Fruit fly (Drosophila melanogaster) whole organism, embryonic: ENCODE results near the gene CG14147.

ENCODE experiments used
- Adf1 ChIP-seq: fragments of 200-800 bp; sonication (Bioruptor generic); IDR thresholded peaks from 2 replicates; pipeline ENCODE4 v1.3.6; 2022; ENCODE audit warnings: missing biosample characterization, missing genetic modification characterization
- B-H2 ChIP-seq: fragments of 200-800 bp; sonication (Bioruptor generic); optimal IDR thresholded peaks from 2 replicates; lab custom pipeline; 2018; ENCODE audit warnings: missing biosample characterization, mild to moderate bottlenecking, missing genetic modification characterization
- CG11504 ChIP-seq: fragments of 200-800 bp; sonication (Bioruptor generic); optimal IDR thresholded peaks from 3 replicates; lab custom pipeline; 2019; ENCODE audit warnings: missing biosample characterization, mild to moderate bottlenecking, missing genetic modification characterization, moderate library complexity
- CG11695 ChIP-seq: fragments of 200-800 bp; sonication (Bioruptor generic); IDR thresholded peaks from 3 replicates; pipeline ENCODE4 v1.3.6; 2022; ENCODE audit warnings: missing biosample characterization, missing genetic modification characterization
- CG13287 ChIP-seq: fragments of 200-800 bp; sonication (Bioruptor generic); IDR thresholded peaks from 2 replicates; pipeline ENCODE4 v1.3.6; 2022; ENCODE audit warnings: missing biosample characterization, missing genetic modification characterization; ENCODE audit not compliant: partially characterized antibody
- CG13894 ChIP-seq: fragments of 200-800 bp; sonication (Bioruptor generic); optimal IDR thresholded peaks from 3 replicates; lab custom pipeline; 2018; ENCODE audit warnings: missing biosample characterization, mild to moderate bottlenecking, missing genetic modification characterization, moderate library complexity
- CG1647 ChIP-seq: fragments of 200-800 bp; sonication (Bioruptor generic); optimal IDR thresholded peaks from 3 replicates; lab custom pipeline; 2016; ENCODE audit warnings: missing biosample characterization, missing genetic modification characterization
- CG17328 ChIP-seq: fragments of 200-800 bp; sonication (Bioruptor generic); IDR thresholded peaks from 2 replicates; pipeline ENCODE4 v1.3.6; 2022; ENCODE audit warnings: missing biosample characterization, missing genetic modification characterization
- CG17359 ChIP-seq: fragments of 200-800 bp; sonication (Bioruptor generic); optimal IDR thresholded peaks from 3 replicates; lab custom pipeline; 2018; ENCODE audit warnings: missing biosample characterization, mild to moderate bottlenecking, missing genetic modification characterization, moderate library complexity
- CG17802 ChIP-seq: fragments of 200-800 bp; sonication (Bioruptor generic); optimal IDR thresholded peaks from 2 replicates; lab custom pipeline; 2018; ENCODE audit warnings: missing biosample characterization, mild to moderate bottlenecking, missing genetic modification characterization, moderate library complexity
- CG1832 ChIP-seq: fragments of 200-800 bp; sonication (Bioruptor generic); optimal IDR thresholded peaks from 2 replicates; lab custom pipeline; 2017; ENCODE audit warnings: missing biosample characterization, mild to moderate bottlenecking, missing genetic modification characterization, inconsistent platforms
- CG2889 ChIP-seq: fragments of 200-800 bp; sonication (Bioruptor generic); IDR thresholded peaks from 3 replicates; pipeline ENCODE4 v1.3.6; 2022; ENCODE audit warnings: missing biosample characterization, missing genetic modification characterization
- CG34224 ChIP-seq: fragments of 200-800 bp; sonication (Bioruptor generic); IDR thresholded peaks from 3 replicates; pipeline ENCODE4 v1.3.6; 2022; ENCODE audit warnings: missing biosample characterization, missing genetic modification characterization; ENCODE audit not compliant: partially characterized antibody
- CG4360 ChIP-seq: fragments of 200-800 bp; sonication (Bioruptor generic); IDR thresholded peaks from 2 replicates; pipeline ENCODE4 v1.3.6; 2022; ENCODE audit warnings: missing biosample characterization, missing genetic modification characterization
- CG7987 ChIP-seq: fragments of 200-800 bp; sonication (Bioruptor generic); optimal IDR thresholded peaks from 2 replicates; lab custom pipeline; 2018; ENCODE audit warnings: missing biosample characterization, mild to moderate bottlenecking, missing genetic modification characterization, moderate library complexity
- CG9817 ChIP-seq: fragments of 200-800 bp; sonication (Bioruptor generic); optimal IDR thresholded peaks from 2 replicates; lab custom pipeline; 2018; ENCODE audit warnings: missing biosample characterization, mild to moderate bottlenecking, missing genetic modification characterization, moderate library complexity
- Drgx ChIP-seq: fragments of 200-800 bp; sonication (Bioruptor generic); IDR thresholded peaks from 2 replicates; pipeline ENCODE4 v1.3.6; 2022; ENCODE audit warnings: missing biosample characterization, missing genetic modification characterization
- E2f1 ChIP-seq: fragments of 200-800 bp; sonication (Bioruptor generic); IDR thresholded peaks from 2 replicates; pipeline ENCODE4 v1.3.6; 2022; ENCODE audit warnings: missing biosample characterization, missing genetic modification characterization
- E2f2 ChIP-seq: fragments of 200-800 bp; sonication (Bioruptor generic); IDR thresholded peaks from 2 replicates; pipeline ENCODE4 v1.3.6; 2022; ENCODE audit warnings: missing biosample characterization, missing genetic modification characterization
- Ets65A ChIP-seq: fragments of 200-800 bp; sonication (Bioruptor generic); peaks from one replicate; lab custom pipeline; 2016; ENCODE audit warnings: missing biosample characterization, missing genetic modification characterization
- MBD-R2 ChIP-seq: fragments of 200-800 bp; sonication (Bioruptor generic); IDR thresholded peaks from 2 replicates; pipeline ENCODE4 v1.3.6; 2022; ENCODE audit warnings: missing biosample characterization, missing genetic modification characterization
- MTF-1 ChIP-seq: fragments of 200-800 bp; sonication (Bioruptor generic); optimal IDR thresholded peaks from 2 replicates; lab custom pipeline; 2018; ENCODE audit warnings: missing biosample characterization, mild to moderate bottlenecking, missing genetic modification characterization, borderline replicate concordance
- Med ChIP-seq: fragments of 200-800 bp; sonication (Bioruptor generic); peaks from one replicate; lab custom pipeline; 2016; ENCODE audit warnings: missing biosample characterization, missing genetic modification characterization, mild to moderate bottlenecking, inconsistent platforms, moderate library complexity
- Pdp1 ChIP-seq, 2 experiments: fragments of 200-800 bp; sonication (Bioruptor generic); optimal IDR thresholded peaks; 3 replicates each; lab custom pipeline; 2016; ENCODE audit warnings: missing biosample characterization in 2 of 2, missing genetic modification characterization in 2 of 2, mild to moderate bottlenecking in 1 of 2, moderate library complexity in 1 of 2
- Scr ChIP-seq: fragments of 200-800 bp; sonication (Bioruptor generic); IDR thresholded peaks from 2 replicates; pipeline ENCODE4 v1.3.6; 2022; ENCODE audit warnings: missing biosample characterization, missing genetic modification characterization; ENCODE audit not compliant: partially characterized antibody
- Sry-δ ChIP-seq: fragments of 200-800 bp; sonication (Bioruptor generic); optimal IDR thresholded peaks from 2 replicates; lab custom pipeline; 2016; ENCODE audit warnings: missing biosample characterization, missing genetic modification characterization
- YL-1 ChIP-seq: fragments of 200-800 bp; sonication (Bioruptor generic); optimal IDR thresholded peaks from 3 replicates; lab custom pipeline; 2017; ENCODE audit warnings: missing biosample characterization, mild to moderate bottlenecking, missing genetic modification characterization
- abd-A ChIP-seq: fragments of 200-800 bp; sonication (Bioruptor generic); optimal IDR thresholded peaks from 3 replicates; lab custom pipeline; 2019; ENCODE audit warnings: missing biosample characterization, mild to moderate bottlenecking, missing genetic modification characterization, moderate library complexity
- ara ChIP-seq: fragments of 200-800 bp; sonication (Bioruptor generic); IDR thresholded peaks from 2 replicates; pipeline ENCODE4 v1.3.6; 2022; ENCODE audit warnings: missing biosample characterization, missing genetic modification characterization
- ash1 ChIP-seq: fragments of 200-800 bp; sonication (Bioruptor generic); optimal IDR thresholded peaks from 2 replicates; lab custom pipeline; 2018; ENCODE audit warnings: missing biosample characterization, mild to moderate bottlenecking, missing genetic modification characterization
- bsh ChIP-seq, 2 experiments: fragments of 200-800 bp; sonication (Bioruptor generic); optimal IDR thresholded peaks; 2 replicates each; lab custom pipeline; 2017 to 2018; ENCODE audit warnings: mild to moderate bottlenecking in 2 of 2, missing biosample characterization in 2 of 2, missing genetic modification characterization in 2 of 2, moderate library complexity in 1 of 2
- chinmo ChIP-seq: fragments of 200-800 bp; sonication (Bioruptor generic); IDR thresholded peaks from 4 replicates; pipeline ENCODE4 v1.3.6; 2022; ENCODE audit warnings: missing biosample characterization, missing genetic modification characterization; ENCODE audit not compliant: partially characterized antibody
- chm ChIP-seq: fragments of 200-800 bp; sonication (Bioruptor generic); IDR thresholded peaks from 2 replicates; pipeline ENCODE4 v1.3.6; 2022; ENCODE audit warnings: missing biosample characterization, missing genetic modification characterization
- cwo ChIP-seq: fragments of 200-800 bp; sonication (Bioruptor generic); optimal IDR thresholded peaks from 3 replicates; lab custom pipeline; 2017; ENCODE audit warnings: missing biosample characterization, missing genetic modification characterization, mild to moderate bottlenecking, moderate library complexity, missing genetic modification reagents
- ftz-f1 ChIP-seq: fragments of 200-800 bp; sonication (Bioruptor generic); optimal IDR thresholded peaks from 2 replicates; lab custom pipeline; 2016; ENCODE audit warnings: missing biosample characterization, missing genetic modification characterization
- grn ChIP-seq: fragments of 200-800 bp; sonication (Bioruptor generic); optimal IDR thresholded peaks from 3 replicates; lab custom pipeline; 2017; ENCODE audit warnings: missing biosample characterization, missing genetic modification characterization
- hbn ChIP-seq: fragments of 200-800 bp; sonication (Bioruptor generic); IDR thresholded peaks from 2 replicates; pipeline ENCODE4 v1.3.6; 2022; ENCODE audit warnings: missing biosample characterization, missing genetic modification characterization; ENCODE audit not compliant: partially characterized antibody
- jigr1 ChIP-seq: fragments of 200-800 bp; sonication (Bioruptor generic); IDR thresholded peaks from 3 replicates; pipeline ENCODE4 v1.3.6; 2022; ENCODE audit warnings: missing biosample characterization, missing genetic modification characterization
- mam ChIP-seq: fragments of 200-800 bp; sonication (Bioruptor generic); optimal IDR thresholded peaks from 3 replicates; lab custom pipeline; 2016; ENCODE audit warnings: missing biosample characterization, missing genetic modification characterization
- nerfin-1 ChIP-seq: fragments of 200-800 bp; sonication (Bioruptor generic); optimal IDR thresholded peaks from 3 replicates; lab custom pipeline; 2019; ENCODE audit warnings: missing biosample characterization, mild to moderate bottlenecking, missing genetic modification characterization, moderate library complexity
- nmo ChIP-seq: fragments of 200-800 bp; sonication (Bioruptor generic); optimal IDR thresholded peaks from 2 replicates; lab custom pipeline; 2018; ENCODE audit warnings: missing biosample characterization, mild to moderate bottlenecking, missing genetic modification characterization, moderate library complexity
- pita ChIP-seq: fragments of 200-800 bp; sonication (Bioruptor generic); optimal IDR thresholded peaks from 2 replicates; lab custom pipeline; 2017; ENCODE audit warnings: missing biosample characterization, mild to moderate bottlenecking, missing genetic modification characterization
- sens ChIP-seq: fragments of 200-800 bp; sonication (Bioruptor generic); peaks from one replicate; lab custom pipeline; 2016; ENCODE audit warnings: missing biosample characterization, missing genetic modification characterization
- tna ChIP-seq: fragments of 200-800 bp; sonication (Bioruptor generic); IDR thresholded peaks from 2 replicates; pipeline ENCODE4 v1.3.6; 2022; ENCODE audit warnings: missing biosample characterization, missing genetic modification characterization; ENCODE audit not compliant: partially characterized antibody
- yki ChIP-seq: fragments of >200 bp; optimal IDR thresholded peaks from 3 replicates; lab custom pipeline; 2018

CG14147 gene

dm6 chr3L:11007786-11008185, 35.3 kb downstream of the CG14147 start (continued):
- peak; percentile 57 for TF ChIP-seq Ets65A (GFP tag; lab: Kevin White, UChicago)
- peak; percentile 2 for TF ChIP-seq CG1832 (GFP tag; lab: Kevin White, UChicago)
- TF ChIP-seq B-H2 (GFP tag; lab: Kevin White, UChicago), result no peak
- no peak for TF ChIP-seq YL-1 (GFP tag; lab: Kevin White, UChicago)
- TF ChIP-seq CG34224, result no peak

dm6 chr3L:11009000-11009794, 36.7 kb downstream of the CG14147 start, which contains the start of gene klu:
klu (minus strand) TSS chr3L:11009188.
- TF ChIP-seq Pdp1 (GFP tag; optimal IDR thresholded peaks at IDR 0.05; lab: Kevin White, UChicago), result peak in 1 of 2 experiments; percentile 94
- no peak for TF ChIP-seq pita
- 0 out of 2 replicates have a peak, but pooled peaks have one; percentile 23 for TF ChIP-seq Scr
- TF ChIP-seq chinmo (GFP tag; lab: Robert Waterston, UW), result peak; percentile 92
- peak; percentile 34; the same call in 1 of the 2 replicates for TF ChIP-seq hbn (GFP tag; lab: Robert Waterston, UW)
- TF ChIP-seq ash1 (GFP tag; lab: Kevin White, UChicago), result no peak
- TF ChIP-seq CG4360, result no peak
- TF ChIP-seq CG13287 (GFP tag; lab: Robert Waterston, UW), result peak; percentile 23; the same call in 1 of the 2 replicates
- TF ChIP-seq nmo (GFP tag; lab: Kevin White, UChicago), result peak; percentile 9
- TF ChIP-seq abd-A, result peak; percentile 38
- 0 out of 2 replicates have a peak, but pooled peaks have one; percentile 26 for TF ChIP-seq CG17328 (GFP tag; lab: Robert Waterston, UW)
- TF ChIP-seq tna (GFP tag; lab: Robert Waterston, UW), result no peak
- no peak for TF ChIP-seq CG7987 (GFP tag; lab: Kevin White, UChicago)
- no peak for TF ChIP-seq MTF-1
- TF ChIP-seq CG17802 (tag; lab: Kevin White, UChicago), result no peak
- TF ChIP-seq E2f2 (GFP tag; lab: Robert Waterston, UW), result no peak
- TF ChIP-seq CG17359, result peak; percentile 21
- peak; percentile 35 for TF ChIP-seq CG13894 (tag; lab: Kevin White, UChicago)
- TF ChIP-seq CG34224, result 0 out of 3 replicates have a peak, but pooled peaks have one; percentile 9
- peak; percentile 44 for TF ChIP-seq Med
- TF ChIP-seq grn, result peak; percentile 36
- peak; percentile 12 for TF ChIP-seq yki (lab: Kevin White, UChicago)
- TF ChIP-seq chm, result 0 out of 2 replicates have a peak, but pooled peaks have one; percentile 31
- TF ChIP-seq nerfin-1, result peak; percentile 87
- TF ChIP-seq CG9817, result no peak
- no peak for TF ChIP-seq Sry-δ
- peak; percentile 37; the same call in 1 of the 3 replicates for TF ChIP-seq CG2889 (GFP tag; lab: Robert Waterston, UW)
- TF ChIP-seq bsh (GFP tag; optimal IDR thresholded peaks at IDR 0.05; lab: Kevin White, UChicago), result peak in 1 of 2 experiments; percentile 72
- TF ChIP-seq CG1832 (GFP tag; lab: Kevin White, UChicago), result peak; percentile 61
- 0 out of 3 replicates have a peak, but pooled peaks have one; percentile 27 for TF ChIP-seq CG11695 (GFP tag; lab: Robert Waterston, UW)
- TF ChIP-seq ftz-f1 (GFP tag; lab: Kevin White, UChicago), result peak; percentile 47
- no peak for TF ChIP-seq ara
- TF ChIP-seq E2f1 (GFP tag; lab: Robert Waterston, UW), result no peak
- peak; percentile 83 for TF ChIP-seq Drgx (GFP tag; lab: Robert Waterston, UW)
- TF ChIP-seq CG1647 (GFP tag; lab: Kevin White, UChicago), result no peak
- no peak for TF ChIP-seq jigr1 (GFP tag; lab: Robert Waterston, UW)
- TF ChIP-seq cwo (GFP tag; lab: Kevin White, UChicago), result peak; percentile 85
- peak; percentile 25; the same call in 1 of the 2 replicates for TF ChIP-seq MBD-R2 (GFP tag; lab: Robert Waterston, UW)
- TF ChIP-seq Adf1, result peak; percentile 86
- peak; percentile 39 for TF ChIP-seq CG11504 (tag; lab: Kevin White, UChicago)
- no peak for TF ChIP-seq mam
- peak; percentile 87 for TF ChIP-seq sens (GFP tag; lab: Kevin White, UChicago)
